Worm (Caenorhabditis elegans) whole organism, L1 larva: ENCODE results near the gene nstp-10.

Experiments
- aly-2 ChIP-seq: fragments of 150-350 bp; optimal IDR thresholded peaks from 2 replicates; lab custom pipeline; 2014; ENCODE audit warnings: missing biosample characterization, missing genetic modification characterization
- blmp-1 ChIP-seq: fragments of 150-350 bp; optimal IDR thresholded peaks from 2 replicates; lab custom pipeline; 2014; ENCODE audit warnings: missing biosample characterization, missing genetic modification characterization
- ceh-82 ChIP-seq, 3 experiments: fragments of 150-350 bp in 1 of 3; sonication (generic microtip) in 2 of 3; optimal IDR thresholded peaks; 2 replicates each; lab custom pipeline; 2014 to 2017; ENCODE audit warnings: missing biosample characterization in 3 of 3, missing genetic modification characterization in 3 of 3
- elt-3 ChIP-seq, 6 experiments: fragments of 150-350 bp in 1 of 6; sonication (generic microtip); optimal IDR thresholded peaks; 2 replicates each; lab custom pipeline; 2017 to 2018; ENCODE audit warnings: missing biosample characterization in 6 of 6, missing genetic modification characterization in 6 of 6, inconsistent platforms in 1 of 6
- fkh-4 ChIP-seq: sonication (generic microtip); optimal IDR thresholded peaks from 2 replicates; lab custom pipeline; 2016; ENCODE audit warnings: missing compliant biosample characterization, missing genetic modification characterization, borderline replicate concordance
- jun-1 ChIP-seq: fragments of 150-350 bp; optimal IDR thresholded peaks from 2 replicates; lab custom pipeline; 2014; ENCODE audit warnings: missing biosample characterization, missing genetic modification reagents, missing genetic modification characterization
- snpc-4 ChIP-seq: fragments of 150-350 bp; optimal IDR thresholded peaks from 2 replicates; lab custom pipeline; 2014; ENCODE audit warnings: missing biosample characterization, missing genetic modification characterization

Gene nstp-10

ce11 chrV:9499295-9499694, 50.3 kb downstream of the nstp-10 start:
- TF ChIP-seq blmp-1 (peak; percentile 3), ceh-82 (tag; optimal IDR thresholded peaks at IDR 0.05; lab: Kevin White, UChicago) (no peak), fkh-4 (no peak), aly-2 (tag; lab: Kevin White, UChicago) (no peak), jun-1 (no peak), elt-3 (tag; optimal IDR thresholded peaks at IDR 0.05; lab: Kevin White, UChicago) (no peak), snpc-4 (no peak)
